Fruit fly (Drosophila melanogaster) whole organism, embryonic: ENCODE data around the gene glu.

ENCODE experiments used
- ATbp ChIP-seq: fragments of 200-800 bp; sonication (Bioruptor generic); optimal IDR thresholded peaks from 2 replicates; lab custom pipeline; 2017; ENCODE audit warnings: missing biosample characterization, mild to moderate bottlenecking, missing genetic modification characterization, missing genetic modification reagents
- CG10147 ChIP-seq: fragments of 200-800 bp; sonication (Bioruptor generic); optimal IDR thresholded peaks from 2 replicates; lab custom pipeline; 2019; ENCODE audit warnings: missing biosample characterization, mild to moderate bottlenecking, missing genetic modification characterization, moderate library complexity
- CG11456 ChIP-seq: fragments of 200-800 bp; sonication (Bioruptor generic); IDR thresholded peaks from 3 replicates; pipeline ENCODE4 v1.3.6; 2022; ENCODE audit warnings: missing biosample characterization, missing genetic modification characterization
- CG12155 ChIP-seq: fragments of 200-800 bp; sonication (Bioruptor generic); optimal IDR thresholded peaks from 3 replicates; lab custom pipeline; 2016; ENCODE audit warnings: missing biosample characterization, missing genetic modification characterization
- CG13296 ChIP-seq: fragments of 200-800 bp; sonication (Bioruptor generic); optimal IDR thresholded peaks from 3 replicates; lab custom pipeline; 2018; ENCODE audit warnings: missing biosample characterization, mild to moderate bottlenecking, missing genetic modification characterization
- CG13424 ChIP-seq: fragments of 200-800 bp; sonication (Bioruptor generic); optimal IDR thresholded peaks from 2 replicates; lab custom pipeline; 2019; ENCODE audit warnings: missing biosample characterization, mild to moderate bottlenecking, missing genetic modification characterization, moderate library complexity
- CG13624 ChIP-seq: fragments of 200-800 bp; sonication (Bioruptor generic); optimal IDR thresholded peaks from 2 replicates; lab custom pipeline; 2016; ENCODE audit warnings: missing biosample characterization, missing genetic modification characterization
- CG16779 ChIP-seq: fragments of 200-800 bp; sonication (Bioruptor generic); IDR thresholded peaks from 2 replicates; pipeline ENCODE4 v1.3.6; 2022; ENCODE audit warnings: missing biosample characterization, missing genetic modification characterization
- CG17612 ChIP-seq: fragments of 200-800 bp; sonication (Bioruptor generic); IDR thresholded peaks from 2 replicates; pipeline ENCODE4 v1.3.6; 2022; ENCODE audit warnings: missing biosample characterization, missing genetic modification characterization
- CG18262 ChIP-seq: fragments of 200-800 bp; optimal IDR thresholded peaks from 3 replicates; lab custom pipeline; 2019; ENCODE audit warnings: missing biosample characterization, mild to moderate bottlenecking, missing genetic modification characterization, moderate library complexity
- CG1832 ChIP-seq: fragments of 200-800 bp; sonication (Bioruptor generic); optimal IDR thresholded peaks from 2 replicates; lab custom pipeline; 2017; ENCODE audit warnings: missing biosample characterization, mild to moderate bottlenecking, missing genetic modification characterization, inconsistent platforms
- CG32772 ChIP-seq: fragments of 200-800 bp; sonication (Bioruptor generic); IDR thresholded peaks from 2 replicates; pipeline ENCODE4 v1.3.6; 2022; ENCODE audit warnings: missing biosample characterization, missing genetic modification characterization
- CG3838 ChIP-seq: fragments of 200-800 bp; sonication (Bioruptor generic); optimal IDR thresholded peaks from 3 replicates; lab custom pipeline; 2016; ENCODE audit warnings: missing biosample characterization, missing genetic modification characterization
- CG3847 ChIP-seq: fragments of 200-800 bp; sonication (Bioruptor generic); IDR thresholded peaks from 2 replicates; pipeline ENCODE4 v1.3.6; 2022; ENCODE audit warnings: missing biosample characterization, missing genetic modification characterization
- CG4282 ChIP-seq: fragments of 200-800 bp; sonication (Bioruptor generic); optimal IDR thresholded peaks from 2 replicates; lab custom pipeline; 2016; ENCODE audit warnings: missing biosample characterization, missing genetic modification characterization
- CG4328 ChIP-seq: fragments of 200-800 bp; sonication (Bioruptor generic); optimal IDR thresholded peaks from 3 replicates; lab custom pipeline; 2017; ENCODE audit warnings: missing biosample characterization, missing genetic modification reagents, missing genetic modification characterization
- CG4424 ChIP-seq: fragments of 200-800 bp; sonication (Bioruptor generic); optimal IDR thresholded peaks from 3 replicates; lab custom pipeline; 2016; ENCODE audit warnings: missing biosample characterization, missing genetic modification characterization
- CG6791 ChIP-seq: fragments of 200-800 bp; sonication (Bioruptor generic); IDR thresholded peaks from 3 replicates; pipeline ENCODE4 v1.3.6; 2022; ENCODE audit warnings: missing biosample characterization, missing genetic modification characterization; ENCODE audit not compliant: partially characterized antibody
- CG6854 ChIP-seq: fragments of 200-800 bp; sonication (Bioruptor generic); optimal IDR thresholded peaks from 3 replicates; lab custom pipeline; 2017; ENCODE audit warnings: missing biosample characterization, mild to moderate bottlenecking, missing genetic modification characterization
- CG7556 ChIP-seq: fragments of 200-800 bp; sonication (Bioruptor generic); optimal IDR thresholded peaks from 2 replicates; lab custom pipeline; 2017; ENCODE audit warnings: missing biosample characterization, mild to moderate bottlenecking, missing genetic modification characterization
- CG8765 ChIP-seq: fragments of 200-800 bp; sonication (Bioruptor generic); IDR thresholded peaks from 2 replicates; pipeline ENCODE4 v1.3.6; 2022; ENCODE audit warnings: missing biosample characterization, missing genetic modification characterization
- CG9727 ChIP-seq: fragments of 200-800 bp; sonication (Bioruptor generic); optimal IDR thresholded peaks from 3 replicates; lab custom pipeline; 2017; ENCODE audit warnings: missing biosample characterization, mild to moderate bottlenecking, missing genetic modification characterization
- CG9797 ChIP-seq: fragments of 200-800 bp; sonication (Bioruptor generic); optimal IDR thresholded peaks from 3 replicates; lab custom pipeline; 2018; ENCODE audit warnings: missing biosample characterization, mild to moderate bottlenecking, missing genetic modification characterization
- Dad ChIP-seq: fragments of 200-800 bp; sonication (Bioruptor generic); optimal IDR thresholded peaks from 3 replicates; lab custom pipeline; 2016; ENCODE audit warnings: missing biosample characterization, missing genetic modification characterization
- Drgx ChIP-seq: fragments of 200-800 bp; sonication (Bioruptor generic); IDR thresholded peaks from 2 replicates; pipeline ENCODE4 v1.3.6; 2022; ENCODE audit warnings: missing biosample characterization, missing genetic modification characterization
- Gsc ChIP-seq: fragments of 200-800 bp; sonication (Bioruptor generic); IDR thresholded peaks from 2 replicates; pipeline ENCODE4 v1.3.6; 2022; ENCODE audit warnings: missing biosample characterization, missing genetic modification characterization
- Hr51 ChIP-seq, 2 experiments: fragments of 200-800 bp; sonication (Bioruptor generic); optimal IDR thresholded peaks; 2 replicates in 1 of 2; 3 replicates in 1 of 2; lab custom pipeline; 2016 to 2018; ENCODE audit warnings: missing biosample characterization in 2 of 2, missing genetic modification characterization in 2 of 2, mild to moderate bottlenecking in 1 of 2, moderate library complexity in 1 of 2
- Jarid2 ChIP-seq: fragments of 200-800 bp; sonication (Bioruptor generic); optimal IDR thresholded peaks from 3 replicates; lab custom pipeline; 2017; ENCODE audit warnings: mild to moderate bottlenecking, missing biosample characterization, missing genetic modification reagents, missing genetic modification characterization
- Max ChIP-seq: fragments of 200-800 bp; sonication (Bioruptor generic); optimal IDR thresholded peaks from 2 replicates; lab custom pipeline; 2016; ENCODE audit warnings: missing biosample characterization, mild to moderate bottlenecking, missing genetic modification characterization
- Myb ChIP-seq: fragments of 200-800 bp; sonication (Bioruptor generic); optimal IDR thresholded peaks from 2 replicates; lab custom pipeline; 2016; ENCODE audit warnings: missing biosample characterization, missing genetic modification characterization
- Rx ChIP-seq: fragments of 200-800 bp; sonication (Bioruptor generic); IDR thresholded peaks from 2 replicates; pipeline ENCODE4 v1.3.6; 2022; ENCODE audit warnings: missing biosample characterization, missing genetic modification characterization
- Six4 ChIP-seq: fragments of 200-800 bp; sonication (Bioruptor generic); optimal IDR thresholded peaks from 2 replicates; lab custom pipeline; 2016; ENCODE audit warnings: missing biosample characterization, missing genetic modification characterization
- Spps ChIP-seq: fragments of 200-800 bp; sonication (Bioruptor generic); optimal IDR thresholded peaks from 2 replicates; lab custom pipeline; 2018; ENCODE audit warnings: missing biosample characterization, mild to moderate bottlenecking, missing genetic modification characterization
- Usf ChIP-seq: fragments of 200-800 bp; sonication (Bioruptor generic); optimal IDR thresholded peaks from 2 replicates; lab custom pipeline; 2017; ENCODE audit warnings: missing genotype, missing biosample characterization, missing genetic modification characterization
- bigmax ChIP-seq: fragments of 200-800 bp; sonication (Bioruptor generic); optimal IDR thresholded peaks from 2 replicates; lab custom pipeline; 2018; ENCODE audit warnings: missing biosample characterization, mild to moderate bottlenecking, missing genetic modification characterization
- cg ChIP-seq: fragments of 200-800 bp; sonication (Bioruptor generic); optimal IDR thresholded peaks from 3 replicates; lab custom pipeline; 2019; ENCODE audit warnings: missing biosample characterization, mild to moderate bottlenecking, missing genetic modification characterization, moderate library complexity
- da ChIP-seq: fragments of 200-800 bp; sonication (Bioruptor generic); optimal IDR thresholded peaks from 2 replicates; lab custom pipeline; 2016; ENCODE audit warnings: missing biosample characterization, missing genetic modification characterization
- fd96Cb ChIP-seq: fragments of 200-800 bp; sonication (Bioruptor generic); optimal IDR thresholded peaks from 2 replicates; lab custom pipeline; 2018; ENCODE audit warnings: missing biosample characterization, mild to moderate bottlenecking, missing genetic modification characterization, moderate library complexity
- ham ChIP-seq: fragments of 200-800 bp; sonication (Bioruptor generic); IDR thresholded peaks from 2 replicates; pipeline ENCODE4 v1.3.6; 2022; ENCODE audit warnings: missing biosample characterization, missing genetic modification characterization
- ken ChIP-seq: fragments of 200-800 bp; sonication (Bioruptor generic); IDR thresholded peaks from 3 replicates; pipeline ENCODE4 v1.3.6; 2022; ENCODE audit warnings: missing biosample characterization, missing genetic modification characterization
- knrl ChIP-seq: fragments of 200-800 bp; sonication (Bioruptor generic); IDR thresholded peaks from 3 replicates; pipeline ENCODE4 v1.3.6; 2022; ENCODE audit warnings: missing biosample characterization, missing genetic modification characterization; ENCODE audit not compliant: partially characterized antibody
- luna ChIP-seq: fragments of 200-800 bp; sonication (Bioruptor generic); optimal IDR thresholded peaks from 2 replicates; lab custom pipeline; 2016; ENCODE audit warnings: missing biosample characterization, missing genetic modification characterization
- otp ChIP-seq: fragments of 200-800 bp; sonication (Bioruptor generic); IDR thresholded peaks from 3 replicates; pipeline ENCODE4, ENCODE4 v1.3.6; 2022; ENCODE audit warnings: missing biosample characterization, missing genetic modification characterization
- p53 ChIP-seq: fragments of 200-800 bp; sonication (Bioruptor generic); optimal IDR thresholded peaks from 2 replicates; lab custom pipeline; 2016; ENCODE audit warnings: missing biosample characterization, missing genetic modification characterization
- pzg ChIP-seq: fragments of 200-800 bp; sonication (Bioruptor generic); optimal IDR thresholded peaks from 3 replicates; lab custom pipeline; 2018; ENCODE audit warnings: missing biosample characterization, mild to moderate bottlenecking, missing genetic modification characterization, moderate library complexity
- sim ChIP-seq: fragments of 200-800 bp; sonication (Bioruptor generic); IDR thresholded peaks from 2 replicates; pipeline ENCODE4 v1.3.6; 2022; ENCODE audit warnings: missing biosample characterization, missing genetic modification characterization
- so ChIP-seq: fragments of 200-800 bp; sonication (Bioruptor generic); IDR thresholded peaks from 3 replicates; pipeline ENCODE4 v1.3.6; 2022; ENCODE audit warnings: missing biosample characterization, missing genetic modification characterization
- tap ChIP-seq: fragments of 200-800 bp; optimal IDR thresholded peaks from 3 replicates; lab custom pipeline; 2019; ENCODE audit warnings: missing biosample characterization, mild to moderate bottlenecking, missing genetic modification characterization, moderate library complexity
- ttk ChIP-seq: fragments of 200-800 bp; sonication (Bioruptor generic); IDR thresholded peaks from 2 replicates; pipeline ENCODE4 v2.1.2; 2022; ENCODE audit warnings: missing biosample characterization, missing genetic modification characterization
- vvl ChIP-seq: fragments of 200-800 bp; sonication (Bioruptor generic); IDR thresholded peaks from 2 replicates; pipeline ENCODE4 v1.3.6; 2022; ENCODE audit warnings: missing biosample characterization, missing genetic modification characterization
- zfh1 ChIP-seq: fragments of 200-800 bp; sonication (Bioruptor generic); IDR thresholded peaks from 3 replicates; pipeline ENCODE4 v1.3.6; 2022; ENCODE audit warnings: missing biosample characterization, missing genetic modification characterization

The glu gene

DNA sequence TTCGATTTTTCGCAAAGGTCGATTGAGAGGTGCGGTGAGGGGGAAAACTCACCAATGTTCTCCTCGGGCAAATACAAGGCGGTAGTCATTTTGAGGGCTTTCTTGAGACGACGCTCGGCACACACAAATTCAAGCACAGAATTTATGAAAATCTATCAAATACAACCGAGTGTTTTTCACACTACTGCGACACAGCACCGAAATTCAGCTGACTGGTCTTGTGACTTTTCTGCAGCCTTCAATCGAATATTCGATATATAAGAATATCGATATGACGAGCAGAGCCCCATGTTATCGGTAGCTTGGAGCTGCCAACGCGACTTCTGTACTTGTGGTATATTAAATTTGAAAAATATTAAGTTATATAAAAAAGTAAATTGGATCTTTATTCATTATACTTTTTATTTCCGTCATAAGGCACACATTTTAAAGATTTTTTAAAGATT, 10.6 kb downstream of the glu start, which contains the start of gene VhaSFD (continued):
- TF ChIP-seq p53, result no peak
- 0 out of 2 replicates have a peak, but pooled peaks have one; percentile 48 for TF ChIP-seq vvl (GFP tag; lab: Robert Waterston, UW)
- no peak for TF ChIP-seq Rx (GFP tag; lab: Robert Waterston, UW)
- peak; percentile 79 for TF ChIP-seq CG6791 (GFP tag; lab: Robert Waterston, UW)
- TF ChIP-seq da (GFP tag; lab: Kevin White, UChicago), result no peak
- peak; percentile 75 for TF ChIP-seq cg (GFP tag; lab: Kevin White, UChicago)
- TF ChIP-seq Hr51 (GFP tag; optimal IDR thresholded peaks at IDR 0.05; lab: Kevin White, UChicago), result no peak
- no peak for TF ChIP-seq ttk (GFP tag; lab: Robert Waterston, UW)
- TF ChIP-seq otp (GFP tag; lab: Robert Waterston, UW), result no peak
- TF ChIP-seq zfh1 (GFP tag; lab: Robert Waterston, UW), result peak; percentile 50; the same call in 2 of the 3 replicates
- no peak for TF ChIP-seq CG4282
- TF ChIP-seq CG1832 (GFP tag; lab: Kevin White, UChicago), result no peak
- peak; percentile 7 for TF ChIP-seq CG4328 (GFP tag; lab: Kevin White, UChicago)
- peak; percentile 57; the same call in 1 of the 3 replicates for TF ChIP-seq CG11456 (GFP tag; lab: Robert Waterston, UW)
- no peak for TF ChIP-seq Spps (tag; lab: Kevin White, UChicago)
- no peak for TF ChIP-seq CG8765 (GFP tag; lab: Robert Waterston, UW)
- no peak for TF ChIP-seq CG16779
- TF ChIP-seq CG12155 (GFP tag; lab: Kevin White, UChicago), result no peak
- TF ChIP-seq CG3838 (GFP tag; lab: Kevin White, UChicago), result no peak
- TF ChIP-seq CG13424, result peak; percentile 5
- TF ChIP-seq Jarid2 (GFP tag; lab: Kevin White, UChicago), result no peak
- TF ChIP-seq pzg (GFP tag; lab: Kevin White, UChicago), result peak; percentile 85
- no peak for TF ChIP-seq Dad
- TF ChIP-seq CG9797 (GFP tag; lab: Kevin White, UChicago), result peak; percentile 56
- peak; percentile 3 for TF ChIP-seq fd96Cb (tag; lab: Kevin White, UChicago)
- no peak for TF ChIP-seq ham
- TF ChIP-seq ATbp (GFP tag; lab: Kevin White, UChicago), result no peak
- TF ChIP-seq CG4424 (GFP tag; lab: Kevin White, UChicago), result no peak
- TF ChIP-seq CG10147, result peak; percentile 19
- TF ChIP-seq CG17612 (GFP tag; lab: Robert Waterston, UW), result no peak
- peak; percentile 40; the same call in 1 of the 2 replicates for TF ChIP-seq CG3847
- no peak for TF ChIP-seq CG7556 (GFP tag; lab: Kevin White, UChicago)
- no peak for TF ChIP-seq Six4 (GFP tag; lab: Kevin White, UChicago)
- no peak for TF ChIP-seq CG9727 (GFP tag; lab: Kevin White, UChicago)
- no peak for TF ChIP-seq CG32772 (GFP tag; lab: Robert Waterston, UW)
- 0 out of 3 replicates have a peak, but pooled peaks have one; percentile 22 for TF ChIP-seq so (GFP tag; lab: Robert Waterston, UW)
- no peak for TF ChIP-seq ken (GFP tag; lab: Robert Waterston, UW)
- TF ChIP-seq luna (GFP tag; lab: Kevin White, UChicago), result no peak
- TF ChIP-seq CG13624, result peak; percentile 40
- peak; percentile 38; the same call in 1 of the 2 replicates for TF ChIP-seq Drgx (GFP tag; lab: Robert Waterston, UW)
- peak; percentile 29 for TF ChIP-seq Usf
- no peak for TF ChIP-seq Max (GFP tag; lab: Kevin White, UChicago)
- peak; percentile 60 for TF ChIP-seq CG6854 (GFP tag; lab: Kevin White, UChicago)
- TF ChIP-seq Gsc (GFP tag; lab: Robert Waterston, UW), result no peak
- TF ChIP-seq bigmax (GFP tag; lab: Kevin White, UChicago), result no peak
- peak; percentile 31 for TF ChIP-seq CG18262 (tag; lab: Kevin White, UChicago)
- peak; percentile 23 for TF ChIP-seq CG13296 (GFP tag; lab: Kevin White, UChicago)
- peak; percentile 3 for TF ChIP-seq Myb (GFP tag; lab: Kevin White, UChicago)
- peak; percentile 68 for TF ChIP-seq knrl (GFP tag; lab: Robert Waterston, UW)
- TF ChIP-seq sim, result no peak
- no peak for TF ChIP-seq tap (tag; lab: Kevin White, UChicago)
